Worm (Caenorhabditis elegans) whole organism, L3 larva: ENCODE data around the gene msrp-7.

Source experiments
- ama-1 ChIP-seq: fragments of 150-350 bp; optimal IDR thresholded peaks from 2 replicates; lab custom pipeline; 2018
- ceh-28 ChIP-seq: fragments of 150-350 bp; optimal IDR thresholded peaks from 2 replicates; lab custom pipeline; 2014; ENCODE audit warnings: missing biosample characterization, missing genetic modification reagents, missing genetic modification characterization
- fos-1 ChIP-seq: fragments of 150-350 bp; optimal IDR thresholded peaks from 2 replicates; lab custom pipeline; 2014; ENCODE audit warnings: missing biosample characterization, missing genetic modification characterization
- nhr-67 ChIP-seq: fragments of 150-350 bp; optimal IDR thresholded peaks from 2 replicates; lab custom pipeline; 2014; ENCODE audit warnings: missing biosample characterization, missing genetic modification characterization

DNA sequence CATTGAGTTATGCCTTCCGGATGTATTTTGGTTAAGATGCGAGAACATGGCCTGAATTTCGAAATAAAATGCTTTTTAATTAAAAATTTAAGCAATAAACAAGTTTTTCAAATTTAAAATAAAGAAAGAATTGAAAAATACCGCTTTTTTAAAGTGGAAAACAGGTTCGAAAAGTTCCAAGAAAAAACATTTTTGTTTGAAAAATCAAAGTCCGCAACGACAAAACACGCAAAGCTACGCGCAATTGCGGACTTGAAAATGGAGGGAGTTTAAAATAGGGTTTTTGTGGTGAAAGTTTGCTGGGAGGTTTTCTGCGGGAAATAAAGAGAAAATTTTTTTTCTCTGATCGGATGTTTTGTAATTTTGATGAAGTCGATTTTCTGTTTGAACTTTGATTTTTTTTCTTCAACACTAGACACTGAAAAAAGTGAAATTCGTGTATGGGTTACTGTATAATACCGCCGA is 12.3 kb upstream of the msrp-7 start, which contains the start of gene npp-19:
- TF ChIP-seq ama-1 (no peak), nhr-67 (tag; lab: Kevin White, UChicago) (no peak), fos-1 (tag; lab: Kevin White, UChicago) (no peak), ceh-28 (tag; lab: Kevin White, UChicago) (peak; percentile 58)
